Worm (Caenorhabditis elegans) whole organism, late embryonic: ENCODE data around the gene srsx-16.

ENCODE experiments used
- C38D4.7 ChIP-seq: fragments of 200-800 bp; sonication (Bioruptor generic); optimal IDR thresholded peaks from 2 replicates; lab custom pipeline; 2018; ENCODE audit warnings: mild to moderate bottlenecking, missing genetic modification characterization, moderate library complexity, missing compliant biosample characterization
- nhr-11 ChIP-seq: fragments of 150-350 bp; optimal IDR thresholded peaks from 2 replicates; lab custom pipeline; 2014; ENCODE audit warnings: missing biosample characterization, missing genetic modification characterization
- pax-1 ChIP-seq: fragments of 150-350 bp; optimal IDR thresholded peaks from 2 replicates; lab custom pipeline; 2014; ENCODE audit warnings: missing biosample characterization, missing genetic modification characterization
- pha-2 ChIP-seq: sonication (generic microtip); optimal IDR thresholded peaks from 2 replicates; lab custom pipeline; 2017; ENCODE audit warnings: mild to moderate bottlenecking, missing genetic modification characterization, missing compliant biosample characterization
- pha-4 ChIP-seq: fragments of 150-350 bp; optimal IDR thresholded peaks from 2 replicates; lab custom pipeline; 2018; ENCODE audit warnings: missing biosample characterization, missing genetic modification reagents, missing genetic modification characterization

ce11 chrIV:5666115-5667028 lies 46.8 kb upstream of the srsx-16 start:
- TF ChIP-seq pax-1 (tag; lab: Kevin White, UChicago) (no peak), pha-4 (tag; lab: Kevin White, UChicago) (no peak), pha-2 (tag; lab: Kevin White, UChicago) (no peak), C38D4.7 (GFP tag; lab: Kevin White, UChicago) (no peak), nhr-11 (tag; lab: Kevin White, UChicago) (no peak)
